Worm (Caenorhabditis elegans) whole organism, late embryonic: ENCODE results near the gene sptl-1.

ENCODE experiments used
- C08G9.2 ChIP-seq: sonication (generic microtip); optimal IDR thresholded peaks from 2 replicates; lab custom pipeline; 2016; ENCODE audit warnings: mild to moderate bottlenecking, missing genetic modification characterization, moderate library complexity, missing compliant biosample characterization
- K02D7.2 ChIP-seq: sonication (generic microtip); optimal IDR thresholded peaks from 2 replicates; lab custom pipeline; 2017; ENCODE audit warnings: mild to moderate bottlenecking, missing genetic modification characterization, missing compliant biosample characterization
- ahr-1 ChIP-seq: sonication (generic microtip); optimal IDR thresholded peaks from 2 replicates; lab custom pipeline; 2016; ENCODE audit warnings: missing genetic modification characterization, missing compliant biosample characterization
- ama-1 ChIP-seq: fragments of 150-350 bp; optimal IDR thresholded peaks from 2 replicates; lab custom pipeline; 2014
- ceh-14 ChIP-seq: sonication (generic microtip); optimal IDR thresholded peaks from 2 replicates; lab custom pipeline; 2016; ENCODE audit warnings: missing genotype, missing genetic modification characterization, missing compliant biosample characterization
- ceh-18 ChIP-seq: sonication (generic microtip); optimal IDR thresholded peaks from 2 replicates; lab custom pipeline; 2016; ENCODE audit warnings: missing genetic modification characterization, missing compliant biosample characterization
- ceh-2 ChIP-seq: sonication (generic microtip); optimal IDR thresholded peaks from 2 replicates; lab custom pipeline; 2016; ENCODE audit warnings: missing genotype, missing genetic modification characterization, missing compliant biosample characterization
- ceh-24 ChIP-seq: sonication (generic microtip); optimal IDR thresholded peaks from 2 replicates; lab custom pipeline; 2016; ENCODE audit warnings: mild to moderate bottlenecking, missing genetic modification characterization, missing compliant biosample characterization
- ceh-31 ChIP-seq: sonication (generic microtip); optimal IDR thresholded peaks from 2 replicates; lab custom pipeline; 2016; ENCODE audit warnings: missing genetic modification characterization, missing compliant biosample characterization
- ceh-45 ChIP-seq: fragments of 200-800 bp; sonication (Bioruptor generic); IDR thresholded peaks from 2 replicates; pipeline ENCODE4 v1.3.6; 2022; ENCODE audit warnings: missing genetic modification reagents, missing genetic modification characterization, missing compliant biosample characterization
- ceh-48 ChIP-seq: sonication (generic microtip); optimal IDR thresholded peaks from 2 replicates; lab custom pipeline; 2016; ENCODE audit warnings: missing genetic modification characterization, inconsistent platforms, missing compliant biosample characterization
- che-1 ChIP-seq: sonication (generic microtip); optimal IDR thresholded peaks from 2 replicates; lab custom pipeline; 2016; ENCODE audit warnings: mild to moderate bottlenecking, missing genetic modification characterization, missing compliant biosample characterization
- dve-1 ChIP-seq: sonication (generic microtip); optimal IDR thresholded peaks from 2 replicates; lab custom pipeline; 2017; ENCODE audit warnings: antibody characterized with exemption, mild to moderate bottlenecking, missing genetic modification characterization, missing compliant biosample characterization
- elt-4 ChIP-seq: sonication (generic microtip); optimal IDR thresholded peaks from 2 replicates; lab custom pipeline; 2016; ENCODE audit warnings: missing genetic modification characterization, missing compliant biosample characterization
- ets-4 ChIP-seq: sonication (generic microtip); optimal IDR thresholded peaks from 2 replicates; lab custom pipeline; 2016; ENCODE audit warnings: missing genetic modification characterization, missing compliant biosample characterization
- eyg-1 ChIP-seq: sonication (generic microtip); optimal IDR thresholded peaks from 2 replicates; lab custom pipeline; 2016; ENCODE audit warnings: missing genotype, missing genetic modification characterization, missing compliant biosample characterization
- fkh-10 ChIP-seq: fragments of 150-350 bp; optimal IDR thresholded peaks from 2 replicates; lab custom pipeline; 2014; ENCODE audit warnings: missing biosample characterization, missing genetic modification reagents, missing genetic modification characterization
- fkh-6 ChIP-seq: sonication (generic microtip); optimal IDR thresholded peaks from 2 replicates; lab custom pipeline; 2016; ENCODE audit warnings: missing genetic modification characterization, missing compliant biosample characterization
- hlh-15 ChIP-seq: sonication (generic microtip); optimal IDR thresholded peaks from 2 replicates; lab custom pipeline; 2016; ENCODE audit warnings: missing genetic modification characterization, missing compliant biosample characterization
- hlh-30 ChIP-seq: sonication (generic microtip); optimal IDR thresholded peaks from 2 replicates; lab custom pipeline; 2017; ENCODE audit warnings: antibody characterized with exemption, missing genetic modification characterization, missing compliant biosample characterization; ENCODE audit not compliant: insufficient read depth
- lin-11 ChIP-seq: fragments of 200-800 bp; sonication (Bioruptor generic); optimal IDR thresholded peaks from 2 replicates; lab custom pipeline; 2018; ENCODE audit warnings: mild to moderate bottlenecking, missing genetic modification characterization, missing compliant biosample characterization
- madf-2 ChIP-seq: sonication (generic microtip); optimal IDR thresholded peaks from 2 replicates; lab custom pipeline; 2017; ENCODE audit warnings: missing genetic modification characterization, missing compliant biosample characterization
- nhr-11 ChIP-seq: fragments of 150-350 bp; optimal IDR thresholded peaks from 2 replicates; lab custom pipeline; 2014; ENCODE audit warnings: missing biosample characterization, missing genetic modification characterization
- npax-4 ChIP-seq: sonication (generic microtip); optimal IDR thresholded peaks from 2 replicates; lab custom pipeline; 2016; ENCODE audit warnings: missing genetic modification characterization, missing compliant biosample characterization
- odd-2 ChIP-seq: sonication (generic microtip); optimal IDR thresholded peaks from 2 replicates; lab custom pipeline; 2017; ENCODE audit warnings: antibody characterized with exemption, mild to moderate bottlenecking, missing genetic modification characterization, missing compliant biosample characterization
- pag-3 ChIP-seq: sonication (generic microtip); optimal IDR thresholded peaks from 2 replicates; lab custom pipeline; 2016; ENCODE audit warnings: missing compliant biosample characterization, missing genetic modification characterization, borderline replicate concordance
- pha-2 ChIP-seq: sonication (generic microtip); optimal IDR thresholded peaks from 2 replicates; lab custom pipeline; 2017; ENCODE audit warnings: mild to moderate bottlenecking, missing genetic modification characterization, missing compliant biosample characterization
- pha-4 ChIP-seq: fragments of 150-350 bp; optimal IDR thresholded peaks from 2 replicates; lab custom pipeline; 2018; ENCODE audit warnings: missing biosample characterization, missing genetic modification reagents, missing genetic modification characterization
- pqm-1 ChIP-seq: sonication (generic microtip); optimal IDR thresholded peaks from 2 replicates; lab custom pipeline; 2016; ENCODE audit warnings: missing genetic modification characterization, missing compliant biosample characterization
- rnt-1 ChIP-seq: sonication (generic microtip); optimal IDR thresholded peaks from 2 replicates; lab custom pipeline; 2016; ENCODE audit warnings: missing genetic modification characterization, missing compliant biosample characterization
- sox-4 ChIP-seq: sonication (generic microtip); optimal IDR thresholded peaks from 2 replicates; lab custom pipeline; 2017; ENCODE audit warnings: mild to moderate bottlenecking, missing genetic modification characterization, inconsistent platforms, missing compliant biosample characterization
- syd-9 ChIP-seq: sonication (generic microtip); optimal IDR thresholded peaks from 2 replicates; lab custom pipeline; 2016; ENCODE audit warnings: mild to moderate bottlenecking, missing genetic modification characterization, moderate library complexity, missing compliant biosample characterization
- tbx-7 ChIP-seq: sonication (generic microtip); optimal IDR thresholded peaks from 2 replicates; lab custom pipeline; 2016; ENCODE audit warnings: missing genotype, missing genetic modification characterization, missing compliant biosample characterization
- ttx-3 ChIP-seq: sonication (generic microtip); optimal IDR thresholded peaks from 2 replicates; lab custom pipeline; 2016; ENCODE audit warnings: missing genetic modification reagents, missing genetic modification characterization, missing compliant biosample characterization
- unc-42 ChIP-seq: sonication (generic microtip); optimal IDR thresholded peaks from 2 replicates; lab custom pipeline; 2016; ENCODE audit warnings: missing genotype, missing genetic modification characterization, missing compliant biosample characterization
- unc-55 ChIP-seq: sonication (generic microtip); optimal IDR thresholded peaks from 2 replicates; lab custom pipeline; 2017; ENCODE audit warnings: missing biosample characterization, missing genetic modification reagents, missing genetic modification characterization
- unc-86 ChIP-seq: sonication (generic microtip); optimal IDR thresholded peaks from 2 replicates; lab custom pipeline; 2016; ENCODE audit warnings: missing genetic modification characterization, missing compliant biosample characterization
- zip-5 ChIP-seq: sonication (generic microtip); optimal IDR thresholded peaks from 2 replicates; lab custom pipeline; 2016; ENCODE audit warnings: missing genetic modification characterization, missing compliant biosample characterization
- ztf-16 ChIP-seq: sonication (generic microtip); optimal IDR thresholded peaks from 2 replicates; lab custom pipeline; 2017; ENCODE audit warnings: missing genetic modification characterization, missing compliant biosample characterization

Gene sptl-1

ce11 chrII:29578-29977 lies 21.9 kb upstream of the sptl-1 start:
- TF ChIP-seq hlh-15 (tag; lab: Kevin White, UChicago) (no peak), fkh-10 (GFP tag; lab: Kevin White, UChicago) (no peak), ceh-14 (tag; lab: Kevin White, UChicago) (no peak), odd-2 (tag; lab: Kevin White, UChicago) (no peak), unc-86 (no peak), pha-2 (no peak), ets-4 (tag; lab: Kevin White, UChicago) (no peak), fkh-6 (tag; lab: Kevin White, UChicago) (no peak), unc-55 (GFP tag; lab: Kevin White, UChicago) (no peak), npax-4 (tag; lab: Kevin White, UChicago) (no peak), tbx-7 (tag; lab: Kevin White, UChicago) (no peak), pag-3 (tag; lab: Kevin White, UChicago) (no peak), pqm-1 (tag; lab: Kevin White, UChicago) (no peak), ahr-1 (no peak), syd-9 (no peak), ceh-48 (tag; lab: Kevin White, UChicago) (no peak), ceh-18 (tag; lab: Kevin White, UChicago) (no peak), sox-4 (tag; lab: Kevin White, UChicago) (no peak)

ce11 chrII:31521-31920 lies 19.9 kb upstream of the sptl-1 start, which contains the start of the genes F23F1.5 and fbxc-54:
Gene F23F1.5, minus strand, starts transcription at chrII:31584.
Gene fbxc-54, plus strand, starts transcription at chrII:31719.
- TF ChIP-seq madf-2 (tag; lab: Kevin White, UChicago) (no peak), ceh-14 (tag; lab: Kevin White, UChicago) (no peak), ceh-45 (GFP tag; lab: Robert Waterston, UW) (no peak), ahr-1 (no peak), ama-1 (no peak), rnt-1 (no peak), eyg-1 (no peak), ztf-16 (tag; lab: Kevin White, UChicago) (no peak), nhr-11 (no peak), hlh-30 (tag; lab: Kevin White, UChicago) (no peak), odd-2 (tag; lab: Kevin White, UChicago) (no peak), lin-11 (tag; lab: Kevin White, UChicago) (no peak), unc-42 (tag; lab: Kevin White, UChicago) (no peak), pqm-1 (tag; lab: Kevin White, UChicago) (no peak), pha-4 (tag; lab: Kevin White, UChicago) (no peak), unc-86 (no peak), elt-4 (tag; lab: Kevin White, UChicago) (no peak)

- TF ChIP-seq ama-1 (no peak), ceh-31 (tag; lab: Kevin White, UChicago) (no peak), zip-5 (no peak), che-1 (tag; lab: Kevin White, UChicago) (no peak), ceh-14 (tag; lab: Kevin White, UChicago) (no peak), K02D7.2 (tag; lab: Kevin White, UChicago) (no peak), C08G9.2 (no peak), ceh-24 (tag; lab: Kevin White, UChicago) (no peak), eyg-1 (no peak), dve-1 (tag; lab: Kevin White, UChicago) (no peak), ceh-2 (tag; lab: Kevin White, UChicago) (no peak), madf-2 (tag; lab: Kevin White, UChicago) (no peak), ttx-3 (tag; lab: Kevin White, UChicago) (no peak)
Observed at ce11 chrII:33904-34303, 17.5 kb upstream of the sptl-1 start, which contains the start of gene F23F1.2. Gene F23F1.2, plus strand, starts transcription at chrII:34204.
